Fruit fly (Drosophila melanogaster) whole organism, embryonic: ENCODE measurements around the gene Cpr78E.

Source experiments
- Awh ChIP-seq: fragments of 200-800 bp; sonication (Bioruptor generic); IDR thresholded peaks from 2 replicates; pipeline ENCODE4, ENCODE4 v1.3.6; 2022; ENCODE audit warnings: missing biosample characterization, missing genetic modification characterization
- CG17328 ChIP-seq: fragments of 200-800 bp; sonication (Bioruptor generic); IDR thresholded peaks from 2 replicates; pipeline ENCODE4 v1.3.6; 2022; ENCODE audit warnings: missing biosample characterization, missing genetic modification characterization
- CG31365 ChIP-seq: fragments of 200-800 bp; sonication (Bioruptor generic); optimal IDR thresholded peaks from 2 replicates; lab custom pipeline; 2018; ENCODE audit warnings: missing biosample characterization, mild to moderate bottlenecking, missing genetic modification characterization
- CG8944 ChIP-seq: fragments of 200-800 bp; sonication (Bioruptor generic); optimal IDR thresholded peaks from 3 replicates; lab custom pipeline; 2016; ENCODE audit warnings: missing biosample characterization, missing genetic modification characterization
- Fer2 ChIP-seq: fragments of 200-800 bp; sonication (Bioruptor generic); optimal IDR thresholded peaks from 2 replicates; lab custom pipeline; 2018; ENCODE audit warnings: missing biosample characterization, mild to moderate bottlenecking, missing genetic modification characterization, moderate library complexity
- Hmx ChIP-seq: fragments of 200-800 bp; sonication (Bioruptor generic); optimal IDR thresholded peaks from 2 replicates; lab custom pipeline; 2016; ENCODE audit warnings: missing biosample characterization, missing genetic modification characterization
- Oaz ChIP-seq: fragments of 200-800 bp; sonication (Bioruptor generic); IDR thresholded peaks from 2 replicates; pipeline ENCODE4 v1.3.6; 2022; ENCODE audit warnings: missing biosample characterization, missing genetic modification characterization
- YL-1 ChIP-seq: fragments of 200-800 bp; sonication (Bioruptor generic); optimal IDR thresholded peaks from 3 replicates; lab custom pipeline; 2017; ENCODE audit warnings: missing biosample characterization, mild to moderate bottlenecking, missing genetic modification characterization
- fd3F ChIP-seq: fragments of 200-800 bp; sonication (Bioruptor generic); optimal IDR thresholded peaks from 2 replicates; lab custom pipeline; 2018; ENCODE audit warnings: missing biosample characterization, mild to moderate bottlenecking, missing genetic modification characterization, moderate library complexity
- ranshi ChIP-seq: fragments of 200-800 bp; sonication (Bioruptor generic); IDR thresholded peaks from 2 replicates; pipeline ENCODE4 v1.3.6; 2022; ENCODE audit warnings: missing biosample characterization, missing genetic modification characterization
- ro ChIP-seq: fragments of 200-800 bp; sonication (Bioruptor generic); IDR thresholded peaks from 2 replicates; pipeline ENCODE4 v1.3.6; 2022; ENCODE audit warnings: missing biosample characterization, missing genetic modification characterization
- wdn ChIP-seq: fragments of 200-800 bp; sonication (Bioruptor generic); IDR thresholded peaks from 2 replicates; pipeline ENCODE4 v1.3.6; 2022; ENCODE audit warnings: missing biosample characterization, missing genetic modification characterization

DNA sequence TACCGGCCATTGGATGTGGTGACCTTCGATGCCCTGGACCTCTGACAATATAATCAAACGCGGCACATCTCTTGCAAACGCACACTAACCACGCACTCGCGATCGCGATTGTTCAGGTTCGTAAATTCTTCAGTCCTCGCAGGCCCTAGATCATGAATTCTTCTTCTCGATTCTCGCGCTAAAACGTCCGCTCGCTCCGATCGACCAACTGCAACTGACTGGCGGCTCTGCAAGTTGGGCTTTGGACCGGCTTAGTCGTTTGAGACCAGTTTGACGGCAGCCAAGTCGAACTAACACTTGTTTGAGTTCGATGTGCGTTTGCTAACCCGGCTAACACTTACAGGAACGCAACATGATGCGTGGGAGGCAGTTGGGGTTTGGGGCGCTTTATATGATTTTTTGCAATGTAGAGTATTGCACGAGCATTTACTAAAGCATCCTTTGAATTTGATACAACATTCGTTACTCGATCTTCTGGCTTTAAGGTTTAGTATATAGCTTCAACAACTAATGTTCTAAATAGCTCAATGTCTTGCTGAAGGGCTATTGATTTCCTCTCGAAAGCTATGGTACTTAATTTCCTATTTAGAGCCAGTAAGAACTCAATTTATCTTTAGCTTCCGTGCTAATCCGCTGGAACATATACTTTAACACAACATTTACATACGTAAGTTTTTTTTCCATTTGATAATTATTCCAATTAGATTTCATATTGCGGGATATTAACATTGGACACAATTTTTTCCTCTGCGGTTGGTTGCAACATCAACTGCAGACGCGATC, 39.6 kb upstream of the Cpr78E start, which contains the start of gene CG32447:
- TF ChIP-seq ranshi (GFP tag; lab: Robert Waterston, UW) (no peak), YL-1 (no peak), fd3F (GFP tag; lab: Kevin White, UChicago) (no peak), Awh (GFP tag; lab: Robert Waterston, UW) (no peak), CG8944 (no peak), Fer2 (tag; lab: Kevin White, UChicago) (no peak), ro (GFP tag; lab: Robert Waterston, UW) (no peak), Hmx (GFP tag; lab: Kevin White, UChicago) (no peak), CG17328 (GFP tag; lab: Robert Waterston, UW) (no peak), wdn (GFP tag; lab: Robert Waterston, UW) (no peak), CG31365 (tag; lab: Kevin White, UChicago) (no peak), Oaz (GFP tag; lab: Robert Waterston, UW) (no peak)
